Fruit fly (Drosophila melanogaster) Kc167 (cell line): Measurements from ENCODE around the gene Pdp.

ENCODE experiments used
- Sin3A ChIP-seq: fragments of >200 bp; optimal IDR thresholded peaks from 2 replicates; lab custom pipeline; 2018; ENCODE audit warnings: missing external identifiers
- h ChIP-seq: fragments of >200 bp; optimal IDR thresholded peaks from 3 replicates; lab custom pipeline; 2018; ENCODE audit warnings: missing external identifiers
- psq ChIP-seq: fragments of >200 bp; optimal IDR thresholded peaks from 2 replicates; lab custom pipeline; 2017; ENCODE audit warnings: missing external identifiers

DNA sequence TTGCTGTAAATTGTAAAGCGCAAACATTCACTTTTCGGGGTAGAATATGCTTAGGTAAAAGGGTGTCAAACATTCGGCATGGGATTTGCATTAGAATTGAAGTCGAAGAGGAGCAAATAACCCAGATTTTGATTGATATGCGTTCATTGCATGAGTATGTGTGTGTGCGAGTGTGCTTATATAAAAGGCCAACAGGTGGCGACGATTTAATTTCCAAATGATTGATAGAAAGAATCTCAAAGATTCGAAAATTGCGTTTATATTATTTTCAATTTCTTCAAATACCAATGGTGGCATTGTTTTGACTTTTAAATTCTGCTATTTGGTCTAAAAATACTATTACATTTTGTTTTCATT is 30.6 kb downstream of the Pdp start:
- TF ChIP-seq psq (lab: Kevin White, UChicago) (no peak), h (lab: Kevin White, UChicago) (no peak), Sin3A (no peak)
